Fruit fly (Drosophila melanogaster): ENCODE data around the gene CG17104.

The CG17104 gene

dm6 chr2L:10688764-10689163 is 11.8 kb downstream of the CG17104 start (continued):
- TF ChIP-seq Stat92E (GFP tag; optimal IDR thresholded peaks at IDR 0.05) = no peak
- no peak for TF ChIP-seq odd (GFP tag; optimal IDR thresholded peaks at IDR 0.05)
- TF ChIP-seq CG11456 (GFP tag; IDR thresholded peaks at IDR 0.05) = peak; percentile 53; the same call in 1 of the 3 replicates
- TF ChIP-seq CG3995 (GFP tag; optimal IDR thresholded peaks at IDR 0.05) = no peak
- TF ChIP-seq CG4707 (GFP tag; optimal IDR thresholded peaks at IDR 0.05) = no peak
- no peak for TF ChIP-seq CG17186 (GFP tag; optimal IDR thresholded peaks at IDR 0.05)
- peak; percentile 28; the same call in 1 of the 2 replicates for TF ChIP-seq CG9932 (GFP tag; IDR thresholded peaks at IDR 0.05)
- no peak for TF ChIP-seq D19A (tag; optimal IDR thresholded peaks at IDR 0.05)
- TF ChIP-seq sisA (GFP tag; IDR thresholded peaks at IDR 0.05) = 0 out of 2 replicates have a peak, but pooled peaks have one; percentile 15
- TF ChIP-seq Ssrp (tag; optimal IDR thresholded peaks at IDR 0.05) = no peak
- TF ChIP-seq CG4730 (GFP tag; IDR thresholded peaks at IDR 0.05) = no peak
- no peak for TF ChIP-seq CG2202 (tag; optimal IDR thresholded peaks at IDR 0.05)
- no peak for TF ChIP-seq unc-4 (GFP tag; IDR thresholded peaks at IDR 0.05; ENCODE audit: partially characterized antibody)
- TF ChIP-seq CG15011 (GFP tag; optimal IDR thresholded peaks at IDR 0.05) = no peak
- no peak for TF ChIP-seq MESR4 (GFP tag; optimal IDR thresholded peaks at IDR 0.05)
- no peak for TF ChIP-seq CG7372 (GFP tag; IDR thresholded peaks at IDR 0.05)
- no peak for TF ChIP-seq Ets65A (GFP tag)
- TF ChIP-seq abd-A (tag; optimal IDR thresholded peaks at IDR 0.05) = no peak
- TF ChIP-seq sr (GFP tag; IDR thresholded peaks at IDR 0.05) = peak; percentile 73; the same call in 2 of the 3 replicates
- TF ChIP-seq NFAT (GFP tag; IDR thresholded peaks at IDR 0.05) = 0 out of 2 replicates have a peak, but pooled peaks have one; percentile 16
- TF ChIP-seq CG17612 (GFP tag; IDR thresholded peaks at IDR 0.05) = 0 out of 2 replicates have a peak, but pooled peaks have one; percentile 20
- 0 out of 2 replicates have a peak, but pooled peaks have one; percentile 27 for TF ChIP-seq cas (GFP tag; IDR thresholded peaks at IDR 0.05)
- no peak for TF ChIP-seq dati (GFP tag; IDR thresholded peaks at IDR 0.05)
- TF ChIP-seq CG3847 (GFP tag; IDR thresholded peaks at IDR 0.05) = 0 out of 2 replicates have a peak, but pooled peaks have one; percentile 11

dm6 chr2L:10689221-10690034 is 12.4 kb downstream of the CG17104 start, which contains the start of gene CG7294:
Gene CG7294, minus strand, starts transcription at chr2L:10689271.
- TF ChIP-seq grau (tag; optimal IDR thresholded peaks at IDR 0.05) (peak; percentile 50), CG7372 (GFP tag; IDR thresholded peaks at IDR 0.05) (no peak), Xrp1 (GFP tag; IDR thresholded peaks at IDR 0.05) (no peak; the same call in 1 of the 2 replicates), aop (GFP tag; IDR thresholded peaks at IDR 0.05) (no peak), Ssrp (tag; optimal IDR thresholded peaks at IDR 0.05) (peak; percentile 5), gsb-n (tag; optimal IDR thresholded peaks at IDR 0.05) (peak; percentile 11), vvl (GFP tag; IDR thresholded peaks at IDR 0.05) (no peak), Asciz (GFP tag; optimal IDR thresholded peaks at IDR 0.05) (peak; percentile 6), CG6254 (GFP tag; optimal IDR thresholded peaks at IDR 0.05) (no peak), CG10565 (GFP tag; optimal IDR thresholded peaks at IDR 0.05) (no peak), gem (tag; optimal IDR thresholded peaks at IDR 0.05) (peak; percentile 67), CG17829 (tag; optimal IDR thresholded peaks at IDR 0.05) (peak; percentile 27), luna (GFP tag; optimal IDR thresholded peaks at IDR 0.05) (no peak), CG2116 (GFP tag; optimal IDR thresholded peaks at IDR 0.05) (no peak), sqz (GFP tag; optimal IDR thresholded peaks at IDR 0.05) (no peak), Adf1 (GFP tag; IDR thresholded peaks at IDR 0.05) (no peak), so (GFP tag; IDR thresholded peaks at IDR 0.05) (no peak), lbe (GFP tag; optimal IDR thresholded peaks at IDR 0.05) (no peak), CG17912 (GFP tag; optimal IDR thresholded peaks at IDR 0.05) (no peak), Gsc (GFP tag; IDR thresholded peaks at IDR 0.05) (no peak), klu (GFP tag; IDR thresholded peaks at IDR 0.05) (no peak), CG3407 (GFP tag; optimal IDR thresholded peaks at IDR 0.05) (no peak), sd (tag; optimal IDR thresholded peaks at IDR 0.05) (peak; percentile 84), Dp (GFP tag; optimal IDR thresholded peaks at IDR 0.05) (no peak), CG3847 (GFP tag; IDR thresholded peaks at IDR 0.05) (no peak), nmo (GFP tag; optimal IDR thresholded peaks at IDR 0.05) (peak; percentile 37), Pdp1 (GFP tag; optimal IDR thresholded peaks at IDR 0.05) (no peak), hbn (GFP tag; IDR thresholded peaks at IDR 0.05; ENCODE audit: partially characterized antibody) (no peak)
